Worm (Caenorhabditis elegans): Measurements from ENCODE around the gene C55B6.5.

DNA sequence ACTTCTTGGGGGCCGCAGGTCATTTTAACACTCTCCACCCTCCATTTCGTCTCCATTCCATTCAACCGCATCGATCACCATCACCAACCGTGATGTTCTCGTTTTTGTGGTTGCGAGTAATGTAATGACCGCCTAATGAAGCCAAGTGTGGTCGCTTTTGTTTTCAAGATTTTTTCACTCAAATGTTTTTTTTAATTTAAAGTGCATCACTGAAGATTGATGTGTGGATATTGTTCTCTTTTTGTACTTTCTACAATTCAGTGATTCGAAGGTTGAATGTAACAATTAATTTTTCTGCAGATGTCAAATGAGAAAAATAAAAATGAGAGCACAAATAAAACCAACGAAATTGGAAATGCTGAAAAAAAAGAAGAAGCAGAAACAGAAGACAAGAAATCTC lies 46.4 kb downstream of the C55B6.5 start, which contains the start of gene pgp-10:
- no peak for TF ChIP-seq pqm-1 (tag; optimal IDR thresholded peaks at IDR 0.05)
- TF ChIP-seq nhr-77 (tag; optimal IDR thresholded peaks at IDR 0.05): no peak
- no peak for TF ChIP-seq mef-2 (tag; optimal IDR thresholded peaks at IDR 0.05)
- TF ChIP-seq mdl-1 (tag; optimal IDR thresholded peaks at IDR 0.05): no peak
- TF ChIP-seq unc-62 (GFP tag; optimal IDR thresholded peaks at IDR 0.05): no peak
- TF ChIP-seq nhr-71 (tag; optimal IDR thresholded peaks at IDR 0.05): no peak
- no peak for TF ChIP-seq aly-2 (tag; optimal IDR thresholded peaks at IDR 0.05)
- no peak for TF ChIP-seq irx-1 (tag; optimal IDR thresholded peaks at IDR 0.05)
- TF ChIP-seq efl-1 (optimal IDR thresholded peaks at IDR 0.05): no peak
- no peak for TF ChIP-seq efl-1 (GFP tag; optimal IDR thresholded peaks at IDR 0.05 in 1 of 2)
- TF ChIP-seq dsc-1 (tag; optimal IDR thresholded peaks at IDR 0.05): no peak
- TF ChIP-seq lin-39 (tag; optimal IDR thresholded peaks at IDR 0.05): no peak
- TF ChIP-seq Y116A8C.19 (tag; optimal IDR thresholded peaks at IDR 0.05; ENCODE audit: borderline replicate concordance): no peak
- no peak for TF ChIP-seq lsy-2 (tag; optimal IDR thresholded peaks at IDR 0.05)
- no peak for TF ChIP-seq nhr-47 (tag; optimal IDR thresholded peaks at IDR 0.05)
